Fruit fly (Drosophila melanogaster) whole organism, embryonic: ENCODE results near the gene unc-119.

ENCODE experiments used
- ATbp ChIP-seq: fragments of 200-800 bp; sonication (Bioruptor generic); optimal IDR thresholded peaks from 2 replicates; lab custom pipeline; 2017; ENCODE audit warnings: missing biosample characterization, mild to moderate bottlenecking, missing genetic modification characterization, missing genetic modification reagents
- CG14860 ChIP-seq: fragments of 200-800 bp; sonication (Bioruptor generic); IDR thresholded peaks from 3 replicates; pipeline ENCODE4 v1.3.6; 2022; ENCODE audit warnings: missing biosample characterization, missing genetic modification characterization; ENCODE audit not compliant: partially characterized antibody
- CG14965 ChIP-seq: fragments of 200-800 bp; sonication (Bioruptor generic); optimal IDR thresholded peaks from 2 replicates; lab custom pipeline; 2016; ENCODE audit warnings: missing biosample characterization, missing genetic modification characterization, borderline replicate concordance
- CG15073 ChIP-seq: fragments of 200-800 bp; sonication (Bioruptor generic); optimal IDR thresholded peaks from 2 replicates; lab custom pipeline; 2016; ENCODE audit warnings: missing biosample characterization, missing genetic modification characterization
- CG17568 ChIP-seq: fragments of 200-800 bp; sonication (Bioruptor generic); optimal IDR thresholded peaks from 2 replicates; lab custom pipeline; 2018; ENCODE audit warnings: missing biosample characterization, mild to moderate bottlenecking, missing genetic modification characterization, moderate library complexity
- CG3838 ChIP-seq: fragments of 200-800 bp; sonication (Bioruptor generic); optimal IDR thresholded peaks from 3 replicates; lab custom pipeline; 2016; ENCODE audit warnings: missing biosample characterization, missing genetic modification characterization
- CG4282 ChIP-seq: fragments of 200-800 bp; sonication (Bioruptor generic); optimal IDR thresholded peaks from 2 replicates; lab custom pipeline; 2016; ENCODE audit warnings: missing biosample characterization, missing genetic modification characterization
- CG4360 ChIP-seq: fragments of 200-800 bp; sonication (Bioruptor generic); IDR thresholded peaks from 2 replicates; pipeline ENCODE4 v1.3.6; 2022; ENCODE audit warnings: missing biosample characterization, missing genetic modification characterization
- CG4424 ChIP-seq: fragments of 200-800 bp; sonication (Bioruptor generic); optimal IDR thresholded peaks from 3 replicates; lab custom pipeline; 2016; ENCODE audit warnings: missing biosample characterization, missing genetic modification characterization
- CG4820 ChIP-seq: fragments of 200-800 bp; sonication (Bioruptor generic); optimal IDR thresholded peaks from 3 replicates; lab custom pipeline; 2016; ENCODE audit warnings: missing biosample characterization, missing genetic modification characterization
- CG6254 ChIP-seq: fragments of 200-800 bp; sonication (Bioruptor generic); optimal IDR thresholded peaks from 3 replicates; lab custom pipeline; 2017; ENCODE audit warnings: mild to moderate bottlenecking, missing biosample characterization, missing genetic modification reagents, missing genetic modification characterization
- CG6854 ChIP-seq: fragments of 200-800 bp; sonication (Bioruptor generic); optimal IDR thresholded peaks from 3 replicates; lab custom pipeline; 2017; ENCODE audit warnings: missing biosample characterization, mild to moderate bottlenecking, missing genetic modification characterization
- CG7786 ChIP-seq: fragments of 200-800 bp; sonication (Bioruptor generic); optimal IDR thresholded peaks from 2 replicates; lab custom pipeline; 2016; ENCODE audit warnings: missing biosample characterization, missing genetic modification characterization
- CG9797 ChIP-seq: fragments of 200-800 bp; sonication (Bioruptor generic); optimal IDR thresholded peaks from 3 replicates; lab custom pipeline; 2018; ENCODE audit warnings: missing biosample characterization, mild to moderate bottlenecking, missing genetic modification characterization
- Camta ChIP-seq: fragments of 200-800 bp; sonication (Bioruptor generic); optimal IDR thresholded peaks from 2 replicates; lab custom pipeline; 2016; ENCODE audit warnings: missing biosample characterization, missing genetic modification characterization
- GATAe ChIP-seq: fragments of 200-800 bp; sonication (Bioruptor generic); conservative IDR thresholded peaks from 2 replicates; pipeline ENCODE4 v1.3.6; 2022; ENCODE audit warnings: missing biosample characterization, missing genetic modification characterization
- HHEX ChIP-seq: fragments of 200-800 bp; sonication (Bioruptor generic); optimal IDR thresholded peaks from 3 replicates; lab custom pipeline; 2017; ENCODE audit warnings: missing biosample characterization, mild to moderate bottlenecking, missing genetic modification characterization, missing genetic modification reagents
- HLH54F ChIP-seq: fragments of 200-800 bp; sonication (Bioruptor generic); optimal IDR thresholded peaks from 3 replicates; lab custom pipeline; 2016; ENCODE audit warnings: missing biosample characterization, missing genetic modification characterization
- Hey ChIP-seq: fragments of 200-800 bp; sonication (Bioruptor generic); optimal IDR thresholded peaks from 3 replicates; lab custom pipeline; 2018; ENCODE audit warnings: missing biosample characterization, mild to moderate bottlenecking, missing genetic modification characterization
- HmgD ChIP-seq: fragments of 200-800 bp; sonication (Bioruptor generic); optimal IDR thresholded peaks from 3 replicates; lab custom pipeline; 2016; ENCODE audit warnings: missing biosample characterization, missing genetic modification characterization
- Hr3 ChIP-seq: fragments of 200-800 bp; sonication (Bioruptor generic); optimal IDR thresholded peaks from 3 replicates; lab custom pipeline; 2016; ENCODE audit warnings: missing biosample characterization, missing genetic modification characterization
- Hr39 ChIP-seq: fragments of >200 bp; optimal IDR thresholded peaks from 2 replicates; lab custom pipeline; 2017
- Hsf ChIP-seq: fragments of 200-800 bp; sonication (Bioruptor generic); optimal IDR thresholded peaks from 3 replicates; lab custom pipeline; 2016; ENCODE audit warnings: missing biosample characterization, missing genetic modification characterization
- Jarid2 ChIP-seq: fragments of 200-800 bp; sonication (Bioruptor generic); optimal IDR thresholded peaks from 3 replicates; lab custom pipeline; 2017; ENCODE audit warnings: mild to moderate bottlenecking, missing biosample characterization, missing genetic modification reagents, missing genetic modification characterization
- Meics ChIP-seq: fragments of 200-800 bp; sonication (Bioruptor generic); optimal IDR thresholded peaks from 2 replicates; lab custom pipeline; 2017; ENCODE audit warnings: missing biosample characterization, mild to moderate bottlenecking, missing genetic modification characterization
- Nf-YA ChIP-seq: fragments of 200-800 bp; sonication (Bioruptor generic); IDR thresholded peaks from 2 replicates; pipeline ENCODE4 v1.3.6; 2022; ENCODE audit warnings: missing biosample characterization, missing genetic modification characterization
- Nf-YC ChIP-seq: fragments of 200-800 bp; optimal IDR thresholded peaks from 3 replicates; lab custom pipeline; 2019; ENCODE audit warnings: missing biosample characterization, mild to moderate bottlenecking, missing genetic modification characterization, moderate library complexity
- NfI ChIP-seq: fragments of 200-800 bp; sonication (Bioruptor generic); optimal IDR thresholded peaks from 3 replicates; lab custom pipeline; 2018; ENCODE audit warnings: missing biosample characterization, mild to moderate bottlenecking, missing genetic modification characterization, moderate library complexity
- Oli ChIP-seq: fragments of 200-800 bp; sonication (Bioruptor generic); optimal IDR thresholded peaks from 2 replicates; lab custom pipeline; 2018; ENCODE audit warnings: missing biosample characterization, mild to moderate bottlenecking, missing genetic modification characterization, moderate library complexity
- Sry-β ChIP-seq: fragments of 200-800 bp; sonication (Bioruptor generic); optimal IDR thresholded peaks from 2 replicates; lab custom pipeline; 2018; ENCODE audit warnings: missing biosample characterization, mild to moderate bottlenecking, missing genetic modification characterization, moderate library complexity
- az2 ChIP-seq: fragments of 200-800 bp; sonication (Bioruptor generic); optimal IDR thresholded peaks from 3 replicates; lab custom pipeline; 2016; ENCODE audit warnings: missing biosample characterization, missing genetic modification characterization
- btn ChIP-seq: fragments of 200-800 bp; sonication (Bioruptor generic); optimal IDR thresholded peaks from 2 replicates; lab custom pipeline; 2016; ENCODE audit warnings: missing biosample characterization, missing genetic modification characterization
- chif ChIP-seq, 2 experiments: fragments of 200-800 bp; sonication (Bioruptor generic); optimal IDR thresholded peaks; 3 replicates each; lab custom pipeline; 2016; ENCODE audit warnings: missing biosample characterization in 2 of 2, missing genetic modification characterization in 2 of 2
- da ChIP-seq: fragments of 200-800 bp; sonication (Bioruptor generic); optimal IDR thresholded peaks from 2 replicates; lab custom pipeline; 2016; ENCODE audit warnings: missing biosample characterization, missing genetic modification characterization
- eyg ChIP-seq: fragments of 200-800 bp; sonication (Bioruptor generic); optimal IDR thresholded peaks from 3 replicates; lab custom pipeline; 2016; ENCODE audit warnings: missing biosample characterization, missing genetic modification characterization
- gt ChIP-seq: fragments of 200-800 bp; sonication (Bioruptor generic); IDR thresholded peaks from 2 replicates; pipeline ENCODE4 v1.3.6; 2022; ENCODE audit warnings: missing biosample characterization, missing genetic modification characterization
- hkb ChIP-seq, 2 experiments: fragments of 200-800 bp in 1 of 2; fragments of >200 bp in 1 of 2; sonication (Bioruptor generic) in 1 of 2; IDR thresholded peaks in 1 of 2; optimal IDR thresholded peaks in 1 of 2; 2 replicates each; pipeline versions ENCODE4 v1.3.6 to Lab custom; 2017 to 2022; ENCODE audit warnings: missing biosample characterization in 1 of 2, missing genetic modification characterization in 1 of 2
- inv ChIP-seq: fragments of 200-800 bp; sonication (Bioruptor generic); IDR thresholded peaks from 2 replicates; pipeline ENCODE4 v1.3.6; 2022; ENCODE audit warnings: missing biosample characterization, missing genetic modification characterization; ENCODE audit not compliant: partially characterized antibody
- jumu ChIP-seq: fragments of 200-800 bp; sonication (Bioruptor generic); optimal IDR thresholded peaks from 3 replicates; lab custom pipeline; 2016; ENCODE audit warnings: missing biosample characterization, missing genetic modification characterization
- knrl ChIP-seq: fragments of 200-800 bp; sonication (Bioruptor generic); IDR thresholded peaks from 3 replicates; pipeline ENCODE4 v1.3.6; 2022; ENCODE audit warnings: missing biosample characterization, missing genetic modification characterization; ENCODE audit not compliant: partially characterized antibody
- lab ChIP-seq: fragments of 200-800 bp; sonication (Bioruptor generic); optimal IDR thresholded peaks from 3 replicates; lab custom pipeline; 2017; ENCODE audit warnings: missing biosample characterization, missing genetic modification characterization, mild to moderate bottlenecking, moderate library complexity, missing genetic modification reagents
- pan ChIP-seq, 4 experiments: fragments of >200 bp in 3 of 4; fragments of 200-800 bp in 1 of 4; sonication (Bioruptor generic) in 1 of 4; optimal IDR thresholded peaks in 3 of 4; IDR thresholded peaks in 1 of 4; 2 replicates each; pipeline versions ENCODE4 v1.3.6 to Lab custom; 2017 to 2022; ENCODE audit warnings: missing biosample characterization in 2 of 4, missing genetic modification characterization in 2 of 4, mixed read lengths in 1 of 4
- sr ChIP-seq: fragments of 200-800 bp; sonication (Bioruptor generic); IDR thresholded peaks from 3 replicates; pipeline ENCODE4 v1.3.6; 2022; ENCODE audit warnings: missing biosample characterization, missing genetic modification characterization
- ttk ChIP-seq: fragments of 200-800 bp; sonication (Bioruptor generic); IDR thresholded peaks from 2 replicates; pipeline ENCODE4 v2.1.2; 2022; ENCODE audit warnings: missing biosample characterization, missing genetic modification characterization
- unpg ChIP-seq: fragments of 200-800 bp; sonication (Bioruptor generic); optimal IDR thresholded peaks from 3 replicates; lab custom pipeline; 2018; ENCODE audit warnings: missing biosample characterization, mild to moderate bottlenecking, missing genetic modification characterization, moderate library complexity
- vnd ChIP-seq: fragments of 200-800 bp; sonication (Bioruptor generic); IDR thresholded peaks from 3 replicates; pipeline ENCODE4 v1.3.6; 2022; ENCODE audit warnings: missing biosample characterization, missing genetic modification characterization; ENCODE audit not compliant: partially characterized antibody
- zfh1 ChIP-seq: fragments of 200-800 bp; sonication (Bioruptor generic); IDR thresholded peaks from 3 replicates; pipeline ENCODE4 v1.3.6; 2022; ENCODE audit warnings: missing biosample characterization, missing genetic modification characterization

The unc-119 gene

dm6 chrX:7336962-7337844 is 46.1 kb upstream of the unc-119 start, which contains the start of gene CBP (continued):
- TF ChIP-seq sr (GFP tag; lab: Robert Waterston, UW) (peak; percentile 91; the same call in 2 of the 3 replicates), Oli (peak; percentile 99), da (GFP tag; lab: Kevin White, UChicago) (peak; percentile 97), HHEX (GFP tag; lab: Kevin White, UChicago) (peak; percentile 97), CG4360 (GFP tag; lab: Robert Waterston, UW) (peak; percentile 75), GATAe (peak; percentile 57), jumu (GFP tag; lab: Kevin White, UChicago) (peak; percentile 97), az2 (GFP tag; lab: Kevin White, UChicago) (peak; percentile 98), CG17568 (GFP tag; lab: Kevin White, UChicago) (peak; percentile 97), CG15073 (GFP tag; lab: Kevin White, UChicago) (peak; percentile 84), unpg (peak; percentile 99), CG6854 (GFP tag; lab: Kevin White, UChicago) (peak; percentile 96), HmgD (GFP tag; lab: Kevin White, UChicago) (peak; percentile 94), Hey (tag; lab: Kevin White, UChicago) (peak; percentile 85), Nf-YC (tag; lab: Kevin White, UChicago) (peak; percentile 87), CG4282 (GFP tag; lab: Kevin White, UChicago) (peak; percentile 83), vnd (GFP tag; lab: Robert Waterston, UW) (no peak), Sry-β (GFP tag; lab: Kevin White, UChicago) (peak; percentile 79), Hr3 (peak; percentile 96), HLH54F (GFP tag; lab: Kevin White, UChicago) (peak; percentile 93), Meics (GFP tag; lab: Kevin White, UChicago) (peak; percentile 96), chif (GFP tag; optimal IDR thresholded peaks at IDR 0.05; lab: Kevin White, UChicago) (peak; percentile 96 to 99), CG4820 (GFP tag; lab: Kevin White, UChicago) (peak; percentile 97), ttk (peak; percentile 95), btn (GFP tag; lab: Kevin White, UChicago) (peak; percentile 96), Jarid2 (GFP tag; lab: Kevin White, UChicago) (peak; percentile 87), lab (GFP tag; lab: Kevin White, UChicago) (peak; percentile 98), gt (peak; percentile 87), CG14965 (GFP tag; lab: Kevin White, UChicago) (peak; percentile 79), CG3838 (peak; percentile 87), pan (optimal IDR thresholded peaks at IDR 0.05; lab: Kevin White, UChicago) (no peak), pan (GFP tag; optimal IDR thresholded peaks at IDR 0.05 in 1 of 2, IDR thresholded peaks at IDR 0.05 in 1 of 2) (peak in 1 of 2 experiments; percentile 96), Nf-YA (GFP tag; lab: Robert Waterston, UW) (peak; percentile 90), knrl (GFP tag; lab: Robert Waterston, UW) (no peak), CG4424 (GFP tag; lab: Kevin White, UChicago) (peak; percentile 98), CG6254 (GFP tag; lab: Kevin White, UChicago) (peak; percentile 97), Hsf (peak; percentile 98), NfI (GFP tag; lab: Kevin White, UChicago) (peak; percentile 97), ATbp (GFP tag; lab: Kevin White, UChicago) (peak; percentile 99), CG9797 (GFP tag; lab: Kevin White, UChicago) (peak; percentile 50), eyg (GFP tag; lab: Kevin White, UChicago) (peak; percentile 93), Hr39 (no peak), zfh1 (peak; percentile 98), Camta (peak; percentile 97), CG7786 (peak; percentile 97), CG14860 (GFP tag; lab: Robert Waterston, UW) (no peak), hkb (optimal IDR thresholded peaks at IDR 0.05; lab: Kevin White, UChicago) (no peak), hkb (GFP tag; IDR thresholded peaks at IDR 0.05; lab: Robert Waterston, UW) (peak; percentile 98), inv (no peak)
